Worm (Caenorhabditis elegans): ENCODE measurements around the gene F10A3.12.

The F10A3.12 gene

DNA sequence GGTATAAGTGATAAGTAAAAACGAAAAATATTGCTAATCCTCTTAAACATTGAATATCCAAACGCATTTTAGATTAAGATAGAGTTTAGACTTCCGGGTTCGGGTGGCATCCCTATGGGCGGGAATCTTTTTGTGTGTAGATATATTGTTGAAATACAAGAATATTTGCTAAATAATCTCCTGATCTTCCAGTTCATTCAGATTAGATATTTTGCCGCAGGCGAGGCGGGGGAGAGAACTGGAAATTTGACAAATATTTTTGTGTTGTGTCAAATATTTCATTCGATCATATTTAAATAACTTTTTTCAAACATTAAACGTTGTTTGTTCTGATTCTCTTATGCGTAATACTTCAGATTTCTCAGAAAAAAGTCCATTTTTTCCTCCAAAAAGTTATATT lies 46.0 kb downstream of the F10A3.12 start, which contains the start of gene oac-15:
TSS of gene oac-15 (minus strand) at position 101 of the 400 bp plus-strand sequence.
- TF ChIP-seq him-1 (tag; optimal IDR thresholded peaks at IDR 0.05) (no peak), W03F9.2 (tag; optimal IDR thresholded peaks at IDR 0.05) (no peak), dao-5 (tag; optimal IDR thresholded peaks at IDR 0.05) (no peak)

- TF ChIP-seq dao-5 (tag; optimal IDR thresholded peaks at IDR 0.05), result no peak
- TF ChIP-seq W03F9.2 (tag; optimal IDR thresholded peaks at IDR 0.05), result no peak
- no peak for TF ChIP-seq him-1 (tag; optimal IDR thresholded peaks at IDR 0.05)
Observed at ce11 chrV:16210257-16211002, 46.6 kb downstream of the F10A3.12 start, which contains the start of gene F11A5.16. Gene F11A5.16 (plus strand): TSS chrV:16210952.

- TF ChIP-seq dao-5 (tag; optimal IDR thresholded peaks at IDR 0.05) (no peak), W03F9.2 (tag; optimal IDR thresholded peaks at IDR 0.05) (no peak), him-1 (tag; optimal IDR thresholded peaks at IDR 0.05) (no peak)
Observed at ce11 chrV:16211713-16212112, 47.9 kb downstream of the F10A3.12 start.

ce11 chrV:16213323-16213722 lies 49.5 kb downstream of the F10A3.12 start:
- TF ChIP-seq W03F9.2 (tag; optimal IDR thresholded peaks at IDR 0.05) (no peak), dao-5 (tag; optimal IDR thresholded peaks at IDR 0.05) (no peak), him-1 (tag; optimal IDR thresholded peaks at IDR 0.05) (no peak)

- no peak for TF ChIP-seq W03F9.2 (tag; optimal IDR thresholded peaks at IDR 0.05)
- TF ChIP-seq dao-5 (tag; optimal IDR thresholded peaks at IDR 0.05), result no peak
- no peak for TF ChIP-seq him-1 (tag; optimal IDR thresholded peaks at IDR 0.05)
Observed at ce11 chrV:16214505-16214904, 50.7 kb downstream of the F10A3.12 start, which contains the start of gene F11A5.9. Gene F11A5.9 (plus strand): TSS chrV:16214890.
